Worm (Caenorhabditis elegans) whole organism, young adult: ENCODE data around the gene F58D12.1.

Source experiments
- B0035.1 ChIP-seq: sonication (generic microtip); optimal IDR thresholded peaks from 2 replicates; lab custom pipeline; 2016; ENCODE audit warnings: missing genetic modification characterization, mild to moderate bottlenecking, missing compliant biosample characterization, missing genotype, missing genetic modification reagents
- C06A6.2 ChIP-seq: fragments of 200-800 bp; sonication (Bioruptor generic); conservative IDR thresholded peaks from 2 replicates; pipeline ENCODE4 v1.3.6; 2022; ENCODE audit warnings: missing genetic modification characterization, missing compliant biosample characterization
- C17E4.6 ChIP-seq: fragments of 200-800 bp; sonication (Bioruptor generic); IDR thresholded peaks from 2 replicates; pipeline ENCODE4 v1.3.6; 2022; ENCODE audit warnings: missing genetic modification reagents, missing genetic modification characterization, missing compliant biosample characterization
- D2030.7 ChIP-seq: fragments of 200-800 bp; sonication (Bioruptor generic); IDR thresholded peaks from 2 replicates; pipeline ENCODE4 v1.3.6; 2022; ENCODE audit warnings: missing genetic modification reagents, missing genetic modification characterization, missing compliant biosample characterization
- F39B2.1 ChIP-seq: fragments of 200-800 bp; sonication (Bioruptor generic); IDR thresholded peaks from 2 replicates; pipeline ENCODE4 v1.3.6; 2022; ENCODE audit warnings: missing genetic modification reagents, missing genetic modification characterization, missing compliant biosample characterization
- F52B5.7 ChIP-seq: sonication (generic microtip); optimal IDR thresholded peaks from 2 replicates; lab custom pipeline; 2016; ENCODE audit warnings: mild to moderate bottlenecking, missing genetic modification characterization, missing compliant biosample characterization
- F57C9.4 ChIP-seq: sonication (generic microtip); optimal IDR thresholded peaks from 2 replicates; lab custom pipeline; 2017; ENCODE audit warnings: mild to moderate bottlenecking, missing genetic modification characterization, missing compliant biosample characterization
- K11D2.4 ChIP-seq: fragments of 200-800 bp; sonication (Bioruptor generic); IDR thresholded peaks from 2 replicates; pipeline ENCODE4 v1.3.6; 2022; ENCODE audit warnings: missing genetic modification reagents, missing genetic modification characterization, missing compliant biosample characterization
- K12H6.12 ChIP-seq: fragments of 200-800 bp; sonication (Bioruptor generic); optimal IDR thresholded peaks from 2 replicates; lab custom pipeline; 2018; ENCODE audit warnings: mild to moderate bottlenecking, missing genetic modification characterization, missing compliant biosample characterization
- Y53G8AR.9 ChIP-seq: fragments of 200-800 bp; sonication (Bioruptor generic); conservative IDR thresholded peaks from 2 replicates; pipeline ENCODE4 v1.3.6; 2022; ENCODE audit warnings: missing genetic modification reagents, missing genetic modification characterization, missing compliant biosample characterization
- Y95B8A.8 ChIP-seq: fragments of 200-800 bp; sonication (Bioruptor generic); IDR thresholded peaks from 2 replicates; pipeline ENCODE4 v1.3.6; 2022; ENCODE audit warnings: missing genetic modification reagents, missing genetic modification characterization, missing compliant biosample characterization
- atf-7 ChIP-seq: sonication (generic microtip); optimal IDR thresholded peaks from 2 replicates; lab custom pipeline; 2017; ENCODE audit warnings: mild to moderate bottlenecking, missing genetic modification characterization, missing compliant biosample characterization
- attf-5 ChIP-seq: fragments of 200-800 bp; sonication (Bioruptor generic); optimal IDR thresholded peaks from 2 replicates; lab custom pipeline; 2018; ENCODE audit warnings: mild to moderate bottlenecking, missing genetic modification characterization, missing compliant biosample characterization
- bed-1 ChIP-seq: fragments of 200-800 bp; sonication (Bioruptor generic); IDR thresholded peaks from 2 replicates; pipeline ENCODE4 v1.3.6; 2022; ENCODE audit warnings: missing genetic modification reagents, missing genetic modification characterization, missing compliant biosample characterization
- cebp-1 ChIP-seq, 2 experiments: fragments of 200-800 bp in 1 of 2; sonication (Bioruptor generic) in 1 of 2; sonication (generic microtip) in 1 of 2; IDR thresholded peaks in 1 of 2; optimal IDR thresholded peaks in 1 of 2; 2 replicates each; pipeline versions ENCODE4 v1.3.6 to Lab custom; 2017 to 2022; ENCODE audit warnings: missing compliant biosample characterization in 2 of 2, missing genetic modification characterization in 2 of 2, mild to moderate bottlenecking in 1 of 2, missing genetic modification reagents in 1 of 2, moderate library complexity in 1 of 2
- egl-44 ChIP-seq: fragments of 200-800 bp; sonication (Bioruptor generic); IDR thresholded peaks from 2 replicates; pipeline ENCODE4 v1.3.6; 2022; ENCODE audit warnings: missing genetic modification reagents, missing genetic modification characterization, missing compliant biosample characterization
- ekl-4 ChIP-seq: fragments of 200-800 bp; sonication (Bioruptor generic); IDR thresholded peaks from 2 replicates; pipeline ENCODE4 v1.3.6; 2022; ENCODE audit warnings: missing genetic modification reagents, missing genetic modification characterization, missing compliant biosample characterization
- ets-4 ChIP-seq: fragments of 200-800 bp; sonication (Bioruptor generic); optimal IDR thresholded peaks from 2 replicates; lab custom pipeline; 2018; ENCODE audit warnings: mild to moderate bottlenecking, missing genetic modification characterization, missing compliant biosample characterization
- hsf-1 ChIP-seq: fragments of 200-800 bp; sonication (Bioruptor generic); IDR thresholded peaks from 2 replicates; pipeline ENCODE4 v1.3.6; 2022; ENCODE audit warnings: missing genetic modification reagents, missing genetic modification characterization, missing compliant biosample characterization
- let-607 ChIP-seq, 2 experiments: fragments of 200-800 bp in 1 of 2; sonication (Bioruptor generic) in 1 of 2; sonication (generic microtip) in 1 of 2; optimal IDR thresholded peaks; 2 replicates each; lab custom pipeline; 2016 to 2018; ENCODE audit warnings: mild to moderate bottlenecking in 2 of 2, missing compliant biosample characterization in 2 of 2, missing genetic modification characterization in 2 of 2, moderate library complexity in 2 of 2, missing genotype in 1 of 2
- lin-26 ChIP-seq: fragments of 200-800 bp; sonication (Bioruptor generic); IDR thresholded peaks from 2 replicates; pipeline ENCODE4 v1.3.6; 2022; ENCODE audit warnings: missing genetic modification reagents, missing genetic modification characterization, missing compliant biosample characterization
- lin-35 ChIP-seq, 3 experiments: fragments of 150-350 bp in 2 of 3; sonication (generic microtip) in 1 of 3; optimal IDR thresholded peaks; 2 replicates each; lab custom pipeline; 2014 to 2018; ENCODE audit warnings: missing biosample characterization in 3 of 3, missing genetic modification characterization in 3 of 3, missing genetic modification reagents in 3 of 3
- lin-40 ChIP-seq: sonication (generic microtip); optimal IDR thresholded peaks from 2 replicates; lab custom pipeline; 2016; ENCODE audit warnings: missing genetic modification characterization, mild to moderate bottlenecking, missing compliant biosample characterization, missing genotype, missing genetic modification reagents
- lsl-1 ChIP-seq: fragments of 200-800 bp; sonication (Bioruptor generic); optimal IDR thresholded peaks from 2 replicates; lab custom pipeline; 2018; ENCODE audit warnings: mild to moderate bottlenecking, missing genetic modification characterization, moderate library complexity, missing compliant biosample characterization
- madf-10 ChIP-seq: sonication (generic microtip); optimal IDR thresholded peaks from 2 replicates; lab custom pipeline; 2016; ENCODE audit warnings: mild to moderate bottlenecking, missing genetic modification characterization, missing compliant biosample characterization
- madf-6 ChIP-seq: fragments of 200-800 bp; sonication (Bioruptor generic); IDR thresholded peaks from 2 replicates; pipeline ENCODE4 v1.3.6; 2022; ENCODE audit warnings: missing genetic modification reagents, missing genetic modification characterization, missing compliant biosample characterization
- nfya-1 ChIP-seq: sonication (generic microtip); optimal IDR thresholded peaks from 2 replicates; lab custom pipeline; 2017; ENCODE audit warnings: antibody characterized with exemption, missing compliant biosample characterization, missing genetic modification characterization, borderline replicate concordance; ENCODE audit not compliant: insufficient read depth
- nhr-80 ChIP-seq: sonication (generic microtip); optimal IDR thresholded peaks from 2 replicates; lab custom pipeline; 2016; ENCODE audit warnings: missing genetic modification characterization, missing compliant biosample characterization
- pbrm-1 ChIP-seq: fragments of 200-800 bp; sonication (Bioruptor generic); IDR thresholded peaks from 2 replicates; pipeline ENCODE4 v1.3.6; 2022; ENCODE audit warnings: missing genetic modification reagents, missing genetic modification characterization, missing compliant biosample characterization
- rcor-1 ChIP-seq: fragments of 200-800 bp; sonication (Bioruptor generic); IDR thresholded peaks from 2 replicates; pipeline ENCODE4 v1.3.6; 2022; ENCODE audit warnings: missing genetic modification reagents, missing genetic modification characterization, missing compliant biosample characterization
- rec-8 ChIP-seq, 2 experiments: sonication (generic microtip); optimal IDR thresholded peaks; 2 replicates each; lab custom pipeline; 2016; ENCODE audit warnings: mild to moderate bottlenecking in 2 of 2, missing genetic modification characterization in 2 of 2, missing genetic modification reagents in 2 of 2, missing genotype in 2 of 2, missing biosample characterization in 1 of 2, missing compliant biosample characterization in 1 of 2, moderate library complexity in 1 of 2
- rpc-1 ChIP-seq, 2 experiments: fragments of 150-350 bp in 1 of 2; sonication (generic microtip) in 1 of 2; optimal IDR thresholded peaks; 2 replicates each; lab custom pipeline; 2014 to 2018; ENCODE audit warnings: missing biosample characterization in 1 of 2, missing genetic modification characterization in 1 of 2, missing genetic modification reagents in 1 of 2, missing genotype in 1 of 2
- snpc-1.1 ChIP-seq: sonication (generic microtip); optimal IDR thresholded peaks from 2 replicates; lab custom pipeline; 2017; ENCODE audit warnings: missing genetic modification characterization, mild to moderate bottlenecking, missing compliant biosample characterization, antibody characterized with exemption, moderate library complexity, missing genotype, missing genetic modification reagents; ENCODE audit not compliant: insufficient read depth
- snpc-1.3 ChIP-seq: sonication (generic microtip); optimal IDR thresholded peaks from 2 replicates; lab custom pipeline; 2017; ENCODE audit warnings: missing genetic modification characterization, mild to moderate bottlenecking, missing compliant biosample characterization, antibody characterized with exemption, moderate library complexity, missing genotype, missing genetic modification reagents; ENCODE audit not compliant: insufficient read depth
- snpc-3.4 ChIP-seq: sonication (generic microtip); optimal IDR thresholded peaks from 2 replicates; lab custom pipeline; 2017; ENCODE audit warnings: missing genetic modification characterization, mild to moderate bottlenecking, missing compliant biosample characterization, antibody characterized with exemption, moderate library complexity, missing genotype, missing genetic modification reagents
- tbx-9 ChIP-seq: sonication (generic microtip); optimal IDR thresholded peaks from 2 replicates; lab custom pipeline; 2016; ENCODE audit warnings: borderline replicate concordance, missing genetic modification characterization, inconsistent platforms, missing compliant biosample characterization
- xnd-1 ChIP-seq: sonication (generic microtip); optimal IDR thresholded peaks from 2 replicates; lab custom pipeline; 2016; ENCODE audit warnings: missing genotype, missing genetic modification reagents, missing genetic modification characterization, missing compliant biosample characterization
- ztf-22 ChIP-seq: fragments of 200-800 bp; sonication (Bioruptor generic); optimal IDR thresholded peaks from 2 replicates; lab custom pipeline; 2018; ENCODE audit warnings: mild to moderate bottlenecking, missing genetic modification characterization, moderate library complexity, missing compliant biosample characterization
- ztf-26 ChIP-seq: sonication (generic microtip); optimal IDR thresholded peaks from 2 replicates; lab custom pipeline; 2017; ENCODE audit warnings: missing genetic modification characterization, missing compliant biosample characterization
- ztf-3 ChIP-seq: fragments of 200-800 bp; sonication (Bioruptor generic); optimal IDR thresholded peaks from 2 replicates; lab custom pipeline; 2018; ENCODE audit warnings: mild to moderate bottlenecking, missing genetic modification characterization, missing compliant biosample characterization

The F58D12.1 gene

ce11 chrV:14012002-14012554, 37.3 kb upstream of the F58D12.1 start, which contains the start of the genes ddx-17 and aip-1 (continued):
- peak; percentile 16 for TF ChIP-seq snpc-1.1 (tag; lab: Kevin White, UChicago)
- TF ChIP-seq ets-4 (GFP tag; lab: Kevin White, UChicago) = no peak
- TF ChIP-seq egl-44 (GFP tag; lab: Robert Waterston, UW) = 0 out of 2 replicates have a peak, but pooled peaks have one; percentile 16
- peak; percentile 40; the same call in 1 of the 2 replicates for TF ChIP-seq D2030.7 (GFP tag; lab: Robert Waterston, UW)
- peak; percentile 81 for TF ChIP-seq hsf-1 (GFP tag; lab: Robert Waterston, UW)
- no peak for TF ChIP-seq snpc-1.3 (tag; lab: Kevin White, UChicago)
- 0 out of 2 replicates have a peak, but pooled peaks have one; percentile 45 for TF ChIP-seq Y53G8AR.9 (GFP tag; lab: Robert Waterston, UW)
- no peak for TF ChIP-seq bed-1
- TF ChIP-seq attf-5 (GFP tag; lab: Kevin White, UChicago) = peak; percentile 83
- TF ChIP-seq rcor-1 (GFP tag; lab: Robert Waterston, UW) = peak; percentile 74
- TF ChIP-seq rpc-1 (optimal IDR thresholded peaks at IDR 0.05; lab: Kevin White, UChicago) = peak; percentile 29
- no peak for TF ChIP-seq rpc-1 (tag; optimal IDR thresholded peaks at IDR 0.05; lab: Kevin White, UChicago)
- peak; percentile 37 for TF ChIP-seq K12H6.12 (tag; lab: Kevin White, UChicago)
- 0 out of 2 replicates have a peak, but pooled peaks have one; percentile 19 for TF ChIP-seq K11D2.4 (GFP tag; lab: Robert Waterston, UW)
- TF ChIP-seq pbrm-1 (GFP tag; lab: Robert Waterston, UW) = peak; percentile 71
- peak; percentile 10; the same call in 1 of the 2 replicates for TF ChIP-seq cebp-1 (GFP tag; IDR thresholded peaks at IDR 0.05; lab: Robert Waterston, UW)
- peak; percentile 91 for TF ChIP-seq cebp-1 (tag; optimal IDR thresholded peaks at IDR 0.05; lab: Kevin White, UChicago)
- 0 out of 2 replicates have a peak, but pooled peaks have one; percentile 19 for TF ChIP-seq lin-26 (GFP tag; lab: Robert Waterston, UW)
- TF ChIP-seq madf-10 (tag; lab: Kevin White, UChicago) = peak; percentile 30
- TF ChIP-seq B0035.1 (tag; lab: Kevin White, UChicago) = no peak
- no peak for TF ChIP-seq C17E4.6 (GFP tag; lab: Robert Waterston, UW)
- TF ChIP-seq ekl-4 (GFP tag; lab: Robert Waterston, UW) = peak; percentile 76
- peak; percentile 32 for TF ChIP-seq xnd-1 (tag; lab: Kevin White, UChicago)
- peak in 1 of 2 experiments; percentile 21 for TF ChIP-seq let-607 (tag; optimal IDR thresholded peaks at IDR 0.05; lab: Kevin White, UChicago)
- TF ChIP-seq rec-8 (tag; optimal IDR thresholded peaks at IDR 0.05; lab: Kevin White, UChicago) = no peak
- TF ChIP-seq ztf-26 (tag; lab: Kevin White, UChicago) = peak; percentile 35
- peak; percentile 35 for TF ChIP-seq nhr-80 (tag; lab: Kevin White, UChicago)
- TF ChIP-seq madf-6 (GFP tag; lab: Robert Waterston, UW) = peak; percentile 76
- no peak for TF ChIP-seq nfya-1 (tag; lab: Kevin White, UChicago)
- TF ChIP-seq lin-35 (GFP tag; optimal IDR thresholded peaks at IDR 0.05; lab: Kevin White, UChicago) = peak in 1 of 3 experiments; percentile 70
- TF ChIP-seq ztf-3 (GFP tag; lab: Kevin White, UChicago) = no peak
- TF ChIP-seq tbx-9 (tag; lab: Kevin White, UChicago) = no peak
- TF ChIP-seq F52B5.7 (tag; lab: Kevin White, UChicago) = no peak
- no peak for TF ChIP-seq ztf-22 (GFP tag; lab: Kevin White, UChicago)
- TF ChIP-seq snpc-3.4 (tag; lab: Kevin White, UChicago) = peak; percentile 66
- no peak for TF ChIP-seq F39B2.1 (GFP tag; lab: Robert Waterston, UW)
- peak; percentile 25; the same call in 1 of the 2 replicates for TF ChIP-seq Y95B8A.8 (GFP tag; lab: Robert Waterston, UW)
- TF ChIP-seq C06A6.2 (GFP tag; lab: Robert Waterston, UW) = 0 out of 2 replicates have a peak, but pooled peaks have one; percentile 16
- TF ChIP-seq lin-40 (tag; lab: Kevin White, UChicago) = peak; percentile 71
- peak; percentile 72 for TF ChIP-seq lsl-1
- no peak for TF ChIP-seq F57C9.4
- TF ChIP-seq atf-7 (tag; lab: Kevin White, UChicago) = peak; percentile 92
